Worm (Caenorhabditis elegans): ENCODE measurements around the gene daf-22.

ce11 chrII:12406394-12406793 lies 19.1 kb downstream of the daf-22 start, which contains the start of gene sre-30:
- TF ChIP-seq blmp-1 (tag; optimal IDR thresholded peaks at IDR 0.05; ENCODE audit: insufficient read depth) (no peak), ama-1 (optimal IDR thresholded peaks at IDR 0.05) (no peak), lin-13 (GFP tag; optimal IDR thresholded peaks at IDR 0.05) (no peak), nhr-77 (tag; optimal IDR thresholded peaks at IDR 0.05) (no peak), ceh-16 (tag; optimal IDR thresholded peaks at IDR 0.05) (no peak), nhr-237 (tag; optimal IDR thresholded peaks at IDR 0.05) (no peak)
